Worm (Caenorhabditis elegans): ENCODE data around the gene fbxb-105.

ce11 chrII:2816676-2817075 lies 46.0 kb upstream of the fbxb-105 start, which contains the start of gene set-13:
- TF ChIP-seq nhr-237 (tag; optimal IDR thresholded peaks at IDR 0.05) (no peak), ces-1 (GFP tag; optimal IDR thresholded peaks at IDR 0.05) (no peak), nhr-12 (tag; optimal IDR thresholded peaks at IDR 0.05) (no peak), unc-62 (GFP tag; optimal IDR thresholded peaks at IDR 0.05) (no peak)
